Worm (Caenorhabditis elegans) whole organism, L1 larva: ENCODE results near the gene doxa-1.

Source experiments
- C04F5.9 ChIP-seq: sonication (generic microtip); optimal IDR thresholded peaks from 2 replicates; lab custom pipeline; 2016; ENCODE audit warnings: missing genetic modification characterization, missing compliant biosample characterization
- F16B12.6 ChIP-seq: fragments of 150-350 bp; optimal IDR thresholded peaks from 2 replicates; lab custom pipeline; 2014; ENCODE audit warnings: missing biosample characterization, missing genetic modification characterization
- aha-1 ChIP-seq: fragments of 150-350 bp; optimal IDR thresholded peaks from 2 replicates; lab custom pipeline; 2014; ENCODE audit warnings: missing biosample characterization, missing genetic modification characterization
- ama-1 ChIP-seq: fragments of 150-350 bp; optimal IDR thresholded peaks from 2 replicates; lab custom pipeline; 2014
- blmp-1 ChIP-seq: fragments of 150-350 bp; optimal IDR thresholded peaks from 2 replicates; lab custom pipeline; 2014; ENCODE audit warnings: missing biosample characterization, missing genetic modification characterization
- ceh-63 ChIP-seq: fragments of 200-800 bp; sonication (Bioruptor generic); optimal IDR thresholded peaks from 2 replicates; lab custom pipeline; 2018; ENCODE audit warnings: mild to moderate bottlenecking, missing genetic modification characterization, missing compliant biosample characterization
- ceh-88 ChIP-seq: fragments of 200-800 bp; sonication (Bioruptor generic); IDR thresholded peaks from 2 replicates; pipeline ENCODE4 v1.3.6; 2022; ENCODE audit warnings: missing genetic modification characterization, missing compliant biosample characterization
- dsc-1 ChIP-seq: sonication (generic microtip); optimal IDR thresholded peaks from 2 replicates; lab custom pipeline; 2016; ENCODE audit warnings: mild to moderate bottlenecking, missing genetic modification characterization, missing compliant biosample characterization
- egl-13 ChIP-seq: sonication (generic microtip); optimal IDR thresholded peaks from 2 replicates; lab custom pipeline; 2016; ENCODE audit warnings: missing genotype, missing genetic modification reagents, missing genetic modification characterization, missing compliant biosample characterization
- elt-2 ChIP-seq: sonication (generic microtip); optimal IDR thresholded peaks from 2 replicates; lab custom pipeline; 2016; ENCODE audit warnings: missing genetic modification characterization, mild to moderate bottlenecking, inconsistent platforms, missing compliant biosample characterization, missing genetic modification reagents
- elt-3 ChIP-seq, 6 experiments: fragments of 150-350 bp in 1 of 6; sonication (generic microtip); optimal IDR thresholded peaks; 2 replicates each; lab custom pipeline; 2017 to 2018; ENCODE audit warnings: missing biosample characterization in 6 of 6, missing genetic modification characterization in 6 of 6, inconsistent platforms in 1 of 6
- fkh-10 ChIP-seq: sonication (generic microtip); optimal IDR thresholded peaks from 2 replicates; lab custom pipeline; 2017; ENCODE audit warnings: missing biosample characterization, missing genetic modification reagents, missing genetic modification characterization
- fkh-8 ChIP-seq: sonication (generic microtip); optimal IDR thresholded peaks from 2 replicates; lab custom pipeline; 2016; ENCODE audit warnings: mild to moderate bottlenecking, missing genetic modification characterization, missing compliant biosample characterization
- isw-1 ChIP-seq: fragments of 200-800 bp; sonication (Bioruptor generic); IDR thresholded peaks from 2 replicates; pipeline ENCODE4 v1.3.6; 2022; ENCODE audit warnings: missing genetic modification characterization, missing compliant biosample characterization
- lin-14 ChIP-seq: fragments of 200-800 bp; sonication (Bioruptor generic); optimal IDR thresholded peaks from 2 replicates; lab custom pipeline; 2018; ENCODE audit warnings: mild to moderate bottlenecking, missing genetic modification characterization, moderate library complexity, missing compliant biosample characterization
- lin-35 ChIP-seq, 2 experiments: fragments of 150-350 bp; optimal IDR thresholded peaks; 2 replicates each; lab custom pipeline; 2014; ENCODE audit warnings: missing biosample characterization in 2 of 2, missing genetic modification characterization in 2 of 2, missing genetic modification reagents in 2 of 2
- lsy-2 ChIP-seq, 2 experiments: fragments of 150-350 bp; optimal IDR thresholded peaks; 2 replicates each; lab custom pipeline; 2014; ENCODE audit warnings: missing biosample characterization in 2 of 2, missing genetic modification characterization in 2 of 2
- mdl-1 ChIP-seq, 2 experiments: fragments of 150-350 bp; optimal IDR thresholded peaks; 2 replicates each; lab custom pipeline; 2014 to 2017; ENCODE audit warnings: missing biosample characterization in 2 of 2, missing genetic modification characterization in 2 of 2, inconsistent platforms in 1 of 2
- mef-2 ChIP-seq: fragments of 150-350 bp; optimal IDR thresholded peaks from 2 replicates; lab custom pipeline; 2014; ENCODE audit warnings: missing biosample characterization, missing genetic modification characterization
- mep-1 ChIP-seq: fragments of 150-350 bp; optimal IDR thresholded peaks from 2 replicates; lab custom pipeline; 2014; ENCODE audit warnings: missing biosample characterization, missing genetic modification characterization
- nhr-12 ChIP-seq: sonication (generic microtip); optimal IDR thresholded peaks from 2 replicates; lab custom pipeline; 2017; ENCODE audit warnings: missing biosample characterization, missing genetic modification characterization
- nhr-19 ChIP-seq: fragments of 200-800 bp; sonication (Bioruptor generic); conservative IDR thresholded peaks from 2 replicates; pipeline ENCODE4 v1.3.6; 2022; ENCODE audit warnings: missing genetic modification characterization, missing compliant biosample characterization
- nhr-20 ChIP-seq: sonication (generic microtip); optimal IDR thresholded peaks from 2 replicates; lab custom pipeline; 2016; ENCODE audit warnings: mild to moderate bottlenecking, missing genetic modification characterization, missing compliant biosample characterization
- nhr-47 ChIP-seq: sonication (generic microtip); optimal IDR thresholded peaks from 2 replicates; lab custom pipeline; 2016; ENCODE audit warnings: mild to moderate bottlenecking, missing genetic modification characterization, moderate library complexity, missing compliant biosample characterization
- nhr-85 ChIP-seq: sonication (generic microtip); peaks from one replicate; lab custom pipeline; 2016; ENCODE audit warnings: missing genetic modification characterization, inconsistent platforms, missing compliant biosample characterization
- rnt-1 ChIP-seq: sonication (generic microtip); optimal IDR thresholded peaks from 2 replicates; lab custom pipeline; 2016; ENCODE audit warnings: mild to moderate bottlenecking, missing genetic modification characterization, moderate library complexity, missing compliant biosample characterization
- sox-4 ChIP-seq: sonication (generic microtip); optimal IDR thresholded peaks from 2 replicates; lab custom pipeline; 2016; ENCODE audit warnings: missing genetic modification characterization, missing compliant biosample characterization
- sptf-1 ChIP-seq: fragments of 150-350 bp; optimal IDR thresholded peaks from 2 replicates; lab custom pipeline; 2014; ENCODE audit warnings: missing biosample characterization, missing genetic modification characterization
- sup-37 ChIP-seq: fragments of 200-800 bp; sonication (Bioruptor generic); optimal IDR thresholded peaks from 2 replicates; lab custom pipeline; 2018; ENCODE audit warnings: mild to moderate bottlenecking, missing genetic modification characterization, missing compliant biosample characterization
- unc-98 ChIP-seq: fragments of 200-800 bp; sonication (Bioruptor generic); IDR thresholded peaks from 2 replicates; pipeline ENCODE4 v1.3.6; 2022; ENCODE audit warnings: missing genetic modification characterization, missing compliant biosample characterization
- ztf-4 ChIP-seq: fragments of 150-350 bp; optimal IDR thresholded peaks from 2 replicates; lab custom pipeline; 2014; ENCODE audit warnings: missing biosample characterization, missing genetic modification characterization

Gene doxa-1

DNA sequence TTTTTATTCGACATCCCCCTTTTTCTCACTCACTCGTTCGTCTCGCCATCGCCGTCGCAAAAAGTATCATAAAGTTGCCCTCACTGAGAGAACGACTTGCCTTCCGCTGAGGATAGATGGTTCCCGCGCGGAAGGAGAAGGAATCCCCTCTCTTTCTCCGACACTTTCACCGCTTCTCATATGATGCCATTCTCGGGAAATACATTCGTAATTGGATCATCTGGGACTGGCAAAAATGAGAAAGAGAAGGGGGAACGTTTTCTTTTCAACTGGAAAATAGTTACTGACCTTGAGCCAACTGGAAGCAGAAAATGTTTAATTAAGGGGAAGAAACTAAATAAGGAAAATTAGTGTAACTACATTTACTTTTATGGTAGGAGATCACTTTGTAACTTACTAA lies 9.1 kb upstream of the doxa-1 start:
- no peak for TF ChIP-seq ceh-88 (GFP tag; lab: Robert Waterston, UW)
- no peak for TF ChIP-seq C04F5.9 (tag; lab: Kevin White, UChicago)
- no peak for TF ChIP-seq aha-1 (tag; lab: Kevin White, UChicago)
- TF ChIP-seq mef-2 (tag; lab: Kevin White, UChicago), result no peak
- no peak for TF ChIP-seq nhr-85 (tag; lab: Kevin White, UChicago)
- TF ChIP-seq unc-98 (GFP tag; lab: Robert Waterston, UW), result no peak
- no peak for TF ChIP-seq ama-1 (lab: Kevin White, UChicago)
- peak; percentile 32 for TF ChIP-seq lin-14 (GFP tag; lab: Kevin White, UChicago)
- no peak for TF ChIP-seq nhr-19 (GFP tag; lab: Robert Waterston, UW)
- TF ChIP-seq sup-37 (GFP tag; lab: Kevin White, UChicago), result no peak
- TF ChIP-seq sox-4 (tag; lab: Kevin White, UChicago), result no peak
- no peak for TF ChIP-seq mdl-1 (tag; optimal IDR thresholded peaks at IDR 0.05; lab: Kevin White, UChicago)
- peak; percentile 23 for TF ChIP-seq mep-1 (tag; lab: Kevin White, UChicago)
- TF ChIP-seq blmp-1 (tag; lab: Kevin White, UChicago), result peak; percentile 91
- TF ChIP-seq egl-13, result no peak

DNA sequence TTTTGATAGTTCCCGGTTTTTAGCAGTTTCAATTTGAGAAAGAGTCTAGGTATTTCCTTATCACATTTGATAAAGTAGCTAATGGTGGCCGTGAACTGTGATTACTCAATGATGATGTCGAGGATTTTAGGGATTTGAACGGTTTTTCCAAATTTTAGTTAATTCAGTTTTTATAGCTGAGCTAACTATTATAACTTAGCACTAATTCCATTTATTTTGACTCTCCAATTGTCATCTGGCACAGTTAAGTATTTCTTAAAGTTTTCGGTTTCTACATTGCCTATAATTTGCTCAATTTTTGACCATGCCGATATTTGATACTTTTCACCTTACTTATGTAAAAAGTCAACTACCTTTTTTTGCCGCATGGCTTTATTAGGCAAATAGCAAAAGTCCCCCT lies 7.6 kb upstream of the doxa-1 start:
- TF ChIP-seq elt-3 (tag; optimal IDR thresholded peaks at IDR 0.05; lab: Kevin White, UChicago) (peak in 1 of 6 experiments; percentile 13), nhr-47 (no peak)

- TF ChIP-seq sup-37 (GFP tag; lab: Kevin White, UChicago) (no peak), nhr-85 (tag; lab: Kevin White, UChicago) (peak; percentile 58), nhr-12 (tag; lab: Kevin White, UChicago) (no peak), ztf-4 (no peak), blmp-1 (tag; lab: Kevin White, UChicago) (peak; percentile 8), fkh-8 (tag; lab: Kevin White, UChicago) (no peak), F16B12.6 (tag; lab: Kevin White, UChicago) (no peak)
Measured at ce11 chrIII:8573869-8574268, 7.0 kb upstream of the doxa-1 start.

- peak; percentile 56 for TF ChIP-seq blmp-1 (tag; lab: Kevin White, UChicago)
- TF ChIP-seq lin-35 (GFP tag; optimal IDR thresholded peaks at IDR 0.05; lab: Kevin White, UChicago), result no peak
- no peak for TF ChIP-seq ceh-88 (GFP tag; lab: Robert Waterston, UW)
Measured at ce11 chrIII:8574299-8574698, 6.6 kb upstream of the doxa-1 start.

DNA sequence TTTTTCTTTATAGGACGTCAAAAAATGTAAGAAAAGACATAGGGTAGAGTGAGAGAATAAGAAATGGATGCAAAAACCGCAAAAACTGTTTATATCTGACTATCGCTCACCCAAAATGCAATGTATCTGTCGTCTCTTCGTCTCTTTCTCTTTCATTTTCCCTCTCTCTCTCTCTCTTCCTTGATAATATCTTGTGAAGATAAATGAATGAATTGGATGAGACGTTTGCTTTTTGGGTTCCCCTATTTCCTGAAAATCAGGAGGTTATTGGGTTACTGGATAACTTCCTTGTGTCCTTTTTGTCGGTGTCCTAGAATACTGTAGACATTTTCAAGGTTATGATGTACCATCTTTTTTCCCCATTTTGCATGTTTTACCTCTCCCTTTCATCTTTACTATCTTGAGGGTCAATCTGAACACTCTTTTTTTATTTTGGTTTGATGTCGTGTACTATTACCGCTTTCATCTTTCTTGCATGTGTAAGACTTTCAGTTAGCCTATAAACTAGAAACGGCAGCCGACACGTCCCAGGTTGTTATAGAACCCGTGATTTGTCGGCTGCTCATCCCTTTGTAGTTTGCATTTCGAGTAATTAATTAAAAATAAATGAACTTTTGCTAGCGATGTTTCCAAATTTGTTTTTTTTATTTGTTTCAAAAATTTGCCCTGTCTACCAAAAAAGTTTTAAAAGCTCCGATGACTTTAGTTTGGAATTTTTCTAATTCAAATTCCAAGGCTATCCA lies 5.4 kb upstream of the doxa-1 start:
- TF ChIP-seq blmp-1 (tag; lab: Kevin White, UChicago), result peak; percentile 77
- peak; percentile 85 for TF ChIP-seq nhr-85 (tag; lab: Kevin White, UChicago)
- no peak for TF ChIP-seq fkh-10
- no peak for TF ChIP-seq dsc-1 (tag; lab: Kevin White, UChicago)
- no peak for TF ChIP-seq mep-1 (tag; lab: Kevin White, UChicago)
- no peak for TF ChIP-seq ceh-63 (GFP tag; lab: Kevin White, UChicago)
- TF ChIP-seq lin-14 (GFP tag; lab: Kevin White, UChicago), result peak; percentile 53
- TF ChIP-seq lsy-2 (tag; optimal IDR thresholded peaks at IDR 0.05; lab: Kevin White, UChicago), result peak in 1 of 2 experiments; percentile 0

ce11 chrIII:8577534-8577933 lies 3.4 kb upstream of the doxa-1 start:
- TF ChIP-seq rnt-1 (tag; lab: Kevin White, UChicago) (peak; percentile 0), elt-2 (tag; lab: Kevin White, UChicago) (no peak), isw-1 (no peak), nhr-85 (tag; lab: Kevin White, UChicago) (peak; percentile 90), fkh-10 (no peak), lin-14 (GFP tag; lab: Kevin White, UChicago) (peak; percentile 75), sptf-1 (tag; lab: Kevin White, UChicago) (no peak), nhr-20 (tag; lab: Kevin White, UChicago) (peak; percentile 28)
